Worm (Caenorhabditis elegans) whole organism, late embryonic: ENCODE data around the gene ZK813.6.

Experiments
- C08G9.2 ChIP-seq: sonication (generic microtip); optimal IDR thresholded peaks from 2 replicates; lab custom pipeline; 2016; ENCODE audit warnings: mild to moderate bottlenecking, missing genetic modification characterization, moderate library complexity, missing compliant biosample characterization
- K02D7.2 ChIP-seq: sonication (generic microtip); optimal IDR thresholded peaks from 2 replicates; lab custom pipeline; 2017; ENCODE audit warnings: mild to moderate bottlenecking, missing genetic modification characterization, missing compliant biosample characterization
- ceh-18 ChIP-seq: sonication (generic microtip); optimal IDR thresholded peaks from 2 replicates; lab custom pipeline; 2016; ENCODE audit warnings: missing genetic modification characterization, missing compliant biosample characterization
- ceh-24 ChIP-seq: sonication (generic microtip); optimal IDR thresholded peaks from 2 replicates; lab custom pipeline; 2016; ENCODE audit warnings: mild to moderate bottlenecking, missing genetic modification characterization, missing compliant biosample characterization
- ceh-31 ChIP-seq: sonication (generic microtip); optimal IDR thresholded peaks from 2 replicates; lab custom pipeline; 2016; ENCODE audit warnings: missing genetic modification characterization, missing compliant biosample characterization
- ceh-34 ChIP-seq: sonication (generic microtip); optimal IDR thresholded peaks from 2 replicates; lab custom pipeline; 2016; ENCODE audit warnings: mild to moderate bottlenecking, missing genetic modification characterization, missing compliant biosample characterization
- ceh-9 ChIP-seq: sonication (generic microtip); optimal IDR thresholded peaks from 2 replicates; lab custom pipeline; 2016; ENCODE audit warnings: mild to moderate bottlenecking, missing genetic modification characterization, inconsistent platforms, missing compliant biosample characterization
- elt-2 ChIP-seq: sonication (generic microtip); optimal IDR thresholded peaks from 2 replicates; lab custom pipeline; 2016; ENCODE audit warnings: missing genetic modification reagents, missing genetic modification characterization, missing compliant biosample characterization
- gmeb-2 ChIP-seq: sonication (generic microtip); optimal IDR thresholded peaks from 2 replicates; lab custom pipeline; 2016; ENCODE audit warnings: missing genetic modification characterization, inconsistent platforms, missing compliant biosample characterization
- hlh-13 ChIP-seq: fragments of 200-800 bp; sonication (Bioruptor generic); optimal IDR thresholded peaks from 2 replicates; lab custom pipeline; 2018; ENCODE audit warnings: mild to moderate bottlenecking, missing genetic modification characterization, missing compliant biosample characterization
- hlh-15 ChIP-seq: sonication (generic microtip); optimal IDR thresholded peaks from 2 replicates; lab custom pipeline; 2016; ENCODE audit warnings: missing genetic modification characterization, missing compliant biosample characterization
- hlh-30 ChIP-seq: sonication (generic microtip); optimal IDR thresholded peaks from 2 replicates; lab custom pipeline; 2017; ENCODE audit warnings: antibody characterized with exemption, missing genetic modification characterization, missing compliant biosample characterization; ENCODE audit not compliant: insufficient read depth
- madf-2 ChIP-seq: sonication (generic microtip); optimal IDR thresholded peaks from 2 replicates; lab custom pipeline; 2017; ENCODE audit warnings: missing genetic modification characterization, missing compliant biosample characterization
- mec-3 ChIP-seq: sonication (generic microtip); optimal IDR thresholded peaks from 2 replicates; lab custom pipeline; 2016; ENCODE audit warnings: borderline replicate concordance, missing genetic modification characterization, missing compliant biosample characterization
- nfya-1 ChIP-seq: sonication (generic microtip); optimal IDR thresholded peaks from 2 replicates; lab custom pipeline; 2017; ENCODE audit warnings: missing genetic modification characterization, mild to moderate bottlenecking, missing compliant biosample characterization, antibody characterized with exemption, moderate library complexity
- odd-2 ChIP-seq: sonication (generic microtip); optimal IDR thresholded peaks from 2 replicates; lab custom pipeline; 2017; ENCODE audit warnings: antibody characterized with exemption, mild to moderate bottlenecking, missing genetic modification characterization, missing compliant biosample characterization
- pqm-1 ChIP-seq: sonication (generic microtip); optimal IDR thresholded peaks from 2 replicates; lab custom pipeline; 2016; ENCODE audit warnings: missing genetic modification characterization, missing compliant biosample characterization
- ref-2 ChIP-seq: sonication (generic microtip); optimal IDR thresholded peaks from 2 replicates; lab custom pipeline; 2016; ENCODE audit warnings: missing genetic modification characterization, missing compliant biosample characterization
- syd-9 ChIP-seq: sonication (generic microtip); optimal IDR thresholded peaks from 2 replicates; lab custom pipeline; 2016; ENCODE audit warnings: mild to moderate bottlenecking, missing genetic modification characterization, moderate library complexity, missing compliant biosample characterization
- tbx-2 ChIP-seq: sonication (generic microtip); optimal IDR thresholded peaks from 2 replicates; lab custom pipeline; 2016; ENCODE audit warnings: missing genetic modification characterization, missing compliant biosample characterization
- zip-5 ChIP-seq: sonication (generic microtip); optimal IDR thresholded peaks from 2 replicates; lab custom pipeline; 2016; ENCODE audit warnings: missing genetic modification characterization, missing compliant biosample characterization

The ZK813.6 gene

ce11 chrX:3472226-3472625, 47.6 kb downstream of the ZK813.6 start (continued):
- TF ChIP-seq syd-9 (peak; percentile 69), ref-2 (tag; lab: Kevin White, UChicago) (peak; percentile 83)

- TF ChIP-seq pqm-1 (tag; lab: Kevin White, UChicago) (no peak), C08G9.2 (tag; lab: Kevin White, UChicago) (no peak), tbx-2 (tag; lab: Kevin White, UChicago) (no peak), nfya-1 (tag; lab: Kevin White, UChicago) (no peak), ceh-31 (no peak), ceh-24 (tag; lab: Kevin White, UChicago) (no peak), madf-2 (no peak), elt-2 (tag; lab: Kevin White, UChicago) (no peak), K02D7.2 (tag; lab: Kevin White, UChicago) (no peak), mec-3 (tag; lab: Kevin White, UChicago) (no peak), ceh-9 (tag; lab: Kevin White, UChicago) (no peak), hlh-15 (tag; lab: Kevin White, UChicago) (no peak), ceh-34 (no peak), zip-5 (tag; lab: Kevin White, UChicago) (no peak), odd-2 (tag; lab: Kevin White, UChicago) (no peak), gmeb-2 (tag; lab: Kevin White, UChicago) (no peak), hlh-13 (GFP tag; lab: Kevin White, UChicago) (no peak), ceh-18 (no peak), hlh-30 (no peak)
- TF ChIP-seq, all 69 proteins: peak for 0
Measured at ce11 chrX:3473793-3474192, 49.2 kb downstream of the ZK813.6 start.
